Fruit fly (Drosophila melanogaster): ENCODE results near the gene tgy.
A peak's percentile ranks its signal among the peaks of the same experiment; 100 is the strongest.

The tgy gene

dm6 chrX:19174092-19174491 lies 47.0 kb upstream of the tgy start (continued):
- no peak for TF ChIP-seq tup (GFP tag; optimal IDR thresholded peaks at IDR 0.05)
- no peak for TF ChIP-seq tio (GFP tag; optimal IDR thresholded peaks at IDR 0.05)
- no peak for TF ChIP-seq Ptx1 (GFP tag; IDR thresholded peaks at IDR 0.05)
- no peak for TF ChIP-seq aop (GFP tag; IDR thresholded peaks at IDR 0.05)
- TF ChIP-seq ab (GFP tag; optimal IDR thresholded peaks at IDR 0.05) = no peak
- no peak for TF ChIP-seq CG13123 (GFP tag; optimal IDR thresholded peaks at IDR 0.05)
- no peak for TF ChIP-seq Fer3 (tag; optimal IDR thresholded peaks at IDR 0.05)
- no peak for TF ChIP-seq gt (GFP tag; IDR thresholded peaks at IDR 0.05)
- no peak for TF ChIP-seq hbn (GFP tag; IDR thresholded peaks at IDR 0.05; ENCODE audit: partially characterized antibody)
- TF ChIP-seq dati (GFP tag; IDR thresholded peaks at IDR 0.05) = no peak
- no peak for TF ChIP-seq Vsx1 (GFP tag; optimal IDR thresholded peaks at IDR 0.05)
- TF ChIP-seq Sox102F (GFP tag; optimal IDR thresholded peaks at IDR 0.05) = peak; percentile 11
- TF ChIP-seq CG2678 (tag; optimal IDR thresholded peaks at IDR 0.05) = peak; percentile 28
- peak; percentile 54 for TF ChIP-seq gem (tag; optimal IDR thresholded peaks at IDR 0.05)
- TF ChIP-seq Dll (GFP tag; IDR thresholded peaks at IDR 0.05; ENCODE audit: partially characterized antibody) = no peak
- peak; percentile 2 for TF ChIP-seq CG12659 (GFP tag; optimal IDR thresholded peaks at IDR 0.05)
- TF ChIP-seq al (GFP tag; IDR thresholded peaks at IDR 0.05) = 0 out of 2 replicates have a peak, but pooled peaks have one; percentile 13
- TF ChIP-seq pan (optimal IDR thresholded peaks at IDR 0.05) = no peak
- TF ChIP-seq pan (GFP tag; optimal IDR thresholded peaks at IDR 0.05 in 1 of 2, IDR thresholded peaks at IDR 0.05 in 1 of 2) = no peak
- no peak for TF ChIP-seq z (GFP tag; IDR thresholded peaks at IDR 0.05)
- TF ChIP-seq CG3281 (GFP tag; optimal IDR thresholded peaks at IDR 0.05) = no peak
- TF ChIP-seq CG6791 (GFP tag; IDR thresholded peaks at IDR 0.05; ENCODE audit: partially characterized antibody) = no peak
- no peak for TF ChIP-seq Awh (GFP tag; IDR thresholded peaks at IDR 0.05)
- no peak for TF ChIP-seq CG12219 (GFP tag; optimal IDR thresholded peaks at IDR 0.05)
- no peak for TF ChIP-seq tap (tag; optimal IDR thresholded peaks at IDR 0.05)
- peak in 1 of 2 experiments; percentile 8 for TF ChIP-seq dpn (GFP tag; optimal IDR thresholded peaks at IDR 0.05)
- TF ChIP-seq CG8290 (GFP tag; optimal IDR thresholded peaks at IDR 0.05) = no peak
- no peak for TF ChIP-seq CG8290 (tag; optimal IDR thresholded peaks at IDR 0.05)
- TF ChIP-seq jumu (GFP tag; optimal IDR thresholded peaks at IDR 0.05) = no peak
- TF ChIP-seq corto (GFP tag; optimal IDR thresholded peaks at IDR 0.05) = no peak
- no peak for TF ChIP-seq Dip3 (GFP tag; optimal IDR thresholded peaks at IDR 0.05)
- TF ChIP-seq sens-2 (GFP tag; IDR thresholded peaks at IDR 0.05) = no peak
- TF ChIP-seq CG11723 (GFP tag; optimal IDR thresholded peaks at IDR 0.05) = no peak
- TF ChIP-seq Med (GFP tag) = peak; percentile 59
- TF ChIP-seq CG3838 (GFP tag; optimal IDR thresholded peaks at IDR 0.05) = no peak
- TF ChIP-seq B-H2 (GFP tag; optimal IDR thresholded peaks at IDR 0.05) = no peak
- no peak for TF ChIP-seq Sox100B (GFP tag; optimal IDR thresholded peaks at IDR 0.05)
- no peak for TF ChIP-seq Six4 (GFP tag; optimal IDR thresholded peaks at IDR 0.05)
- peak; percentile 8; the same call in 1 of the 2 replicates for TF ChIP-seq CG10366 (GFP tag; IDR thresholded peaks at IDR 0.05)
- no peak for TF ChIP-seq NK7.1 (GFP tag; optimal IDR thresholded peaks at IDR 0.05)
- no peak for TF ChIP-seq gsb-n (tag; optimal IDR thresholded peaks at IDR 0.05)
- TF ChIP-seq run (tag; optimal IDR thresholded peaks at IDR 0.05) = no peak
- no peak for TF ChIP-seq Dip2 (GFP tag; IDR thresholded peaks at IDR 0.05)
- no peak for TF ChIP-seq NFAT (GFP tag; IDR thresholded peaks at IDR 0.05)
- TF ChIP-seq CG1024 (GFP tag; IDR thresholded peaks at IDR 0.05) = no peak
- TF ChIP-seq BtbVII (GFP tag; optimal IDR thresholded peaks at IDR 0.05) = no peak
- TF ChIP-seq D19B (GFP tag; optimal IDR thresholded peaks at IDR 0.05) = peak; percentile 76
- no peak for TF ChIP-seq Rx (GFP tag; IDR thresholded peaks at IDR 0.05)
- no peak for TF ChIP-seq CG7372 (GFP tag; IDR thresholded peaks at IDR 0.05)
- no peak for TF ChIP-seq prd (optimal IDR thresholded peaks at IDR 0.05)
- TF ChIP-seq prd (GFP tag; IDR thresholded peaks at IDR 0.05) = no peak
- TF ChIP-seq HLH54F (GFP tag; optimal IDR thresholded peaks at IDR 0.05) = no peak
- TF ChIP-seq repo (GFP tag; optimal IDR thresholded peaks at IDR 0.05) = no peak
